Worm (Caenorhabditis elegans) whole organism, late embryonic: ENCODE measurements around the gene Y110A2AL.1.

Experiments used
- F13H6.1 ChIP-seq: sonication (generic microtip); optimal IDR thresholded peaks from 2 replicates; lab custom pipeline; 2016; ENCODE audit warnings: missing genetic modification characterization, missing compliant biosample characterization
- ama-1 ChIP-seq: fragments of 150-350 bp; optimal IDR thresholded peaks from 2 replicates; lab custom pipeline; 2014
- ets-4 ChIP-seq: sonication (generic microtip); optimal IDR thresholded peaks from 2 replicates; lab custom pipeline; 2016; ENCODE audit warnings: missing genetic modification characterization, missing compliant biosample characterization
- pha-4 ChIP-seq: fragments of 150-350 bp; optimal IDR thresholded peaks from 2 replicates; lab custom pipeline; 2018; ENCODE audit warnings: missing biosample characterization, missing genetic modification reagents, missing genetic modification characterization
- pqm-1 ChIP-seq: sonication (generic microtip); optimal IDR thresholded peaks from 2 replicates; lab custom pipeline; 2016; ENCODE audit warnings: missing genetic modification characterization, missing compliant biosample characterization
- ztf-16 ChIP-seq: sonication (generic microtip); optimal IDR thresholded peaks from 2 replicates; lab custom pipeline; 2017; ENCODE audit warnings: missing genetic modification characterization, missing compliant biosample characterization

ce11 chrII:2843088-2843487 is 31.8 kb upstream of the Y110A2AL.1 start, which contains the start of gene Y110A2AL.7:
- TF ChIP-seq ets-4 = no peak
- TF ChIP-seq F13H6.1 = no peak
- TF ChIP-seq pha-4 (tag; lab: Kevin White, UChicago) = no peak
- no peak for TF ChIP-seq ztf-16 (tag; lab: Kevin White, UChicago)
- TF ChIP-seq pqm-1 (tag; lab: Kevin White, UChicago) = no peak
- no peak for TF ChIP-seq ama-1 (lab: Kevin White, UChicago)
